Fruit fly (Drosophila melanogaster) whole organism, embryonic: ENCODE results near the gene Idgf3.

Experiments
- Aef1 ChIP-seq: fragments of 200-800 bp; sonication (Bioruptor generic); IDR thresholded peaks from 3 replicates; pipeline ENCODE4 v1.3.6; 2022; ENCODE audit warnings: missing biosample characterization, missing genetic modification characterization
- CG10654 ChIP-seq: fragments of 200-800 bp; sonication (Bioruptor generic); optimal IDR thresholded peaks from 2 replicates; lab custom pipeline; 2016; ENCODE audit warnings: missing biosample characterization, missing genetic modification characterization
- CG10979 ChIP-seq: fragments of 200-800 bp; sonication (Bioruptor generic); optimal IDR thresholded peaks from 2 replicates; lab custom pipeline; 2018; ENCODE audit warnings: missing biosample characterization, mild to moderate bottlenecking, missing genetic modification characterization, moderate library complexity
- CG11398 ChIP-seq: fragments of 200-800 bp; sonication (Bioruptor generic); optimal IDR thresholded peaks from 2 replicates; lab custom pipeline; 2016; ENCODE audit warnings: missing biosample characterization, missing genetic modification characterization
- CG11504 ChIP-seq: fragments of 200-800 bp; sonication (Bioruptor generic); optimal IDR thresholded peaks from 3 replicates; lab custom pipeline; 2019; ENCODE audit warnings: missing biosample characterization, mild to moderate bottlenecking, missing genetic modification characterization, moderate library complexity
- CG12391 ChIP-seq: fragments of 200-800 bp; sonication (Bioruptor generic); optimal IDR thresholded peaks from 3 replicates; lab custom pipeline; 2018; ENCODE audit warnings: missing biosample characterization, mild to moderate bottlenecking, missing genetic modification characterization, moderate library complexity
- CG13624 ChIP-seq: fragments of 200-800 bp; sonication (Bioruptor generic); optimal IDR thresholded peaks from 2 replicates; lab custom pipeline; 2016; ENCODE audit warnings: missing biosample characterization, missing genetic modification characterization
- CG14050 ChIP-seq: fragments of 200-800 bp; sonication (Bioruptor generic); IDR thresholded peaks from 3 replicates; pipeline ENCODE4 v1.3.6; 2022; ENCODE audit warnings: missing biosample characterization, missing genetic modification characterization
- CG1602 ChIP-seq: fragments of 200-800 bp; sonication (Bioruptor generic); optimal IDR thresholded peaks from 3 replicates; lab custom pipeline; 2016; ENCODE audit warnings: missing biosample characterization, missing genetic modification characterization
- CG1647 ChIP-seq: fragments of 200-800 bp; sonication (Bioruptor generic); optimal IDR thresholded peaks from 3 replicates; lab custom pipeline; 2016; ENCODE audit warnings: missing biosample characterization, missing genetic modification characterization
- CG16863 ChIP-seq: fragments of 200-800 bp; sonication (Bioruptor generic); optimal IDR thresholded peaks from 3 replicates; lab custom pipeline; 2016; ENCODE audit warnings: missing biosample characterization, missing genetic modification characterization
- CG17186 ChIP-seq: fragments of 200-800 bp; sonication (Bioruptor generic); optimal IDR thresholded peaks from 3 replicates; lab custom pipeline; 2017; ENCODE audit warnings: missing biosample characterization, missing genetic modification reagents, missing genetic modification characterization
- CG34224 ChIP-seq: fragments of 200-800 bp; sonication (Bioruptor generic); IDR thresholded peaks from 3 replicates; pipeline ENCODE4 v1.3.6; 2022; ENCODE audit warnings: missing biosample characterization, missing genetic modification characterization; ENCODE audit not compliant: partially characterized antibody
- CG4282 ChIP-seq: fragments of 200-800 bp; sonication (Bioruptor generic); optimal IDR thresholded peaks from 2 replicates; lab custom pipeline; 2016; ENCODE audit warnings: missing biosample characterization, missing genetic modification characterization
- CG43689 ChIP-seq: fragments of 200-800 bp; sonication (Bioruptor generic); IDR thresholded peaks from 2 replicates; pipeline ENCODE4 v1.3.6; 2022; ENCODE audit warnings: missing biosample characterization, missing genetic modification characterization
- CG4730 ChIP-seq: fragments of 200-800 bp; sonication (Bioruptor generic); IDR thresholded peaks from 2 replicates; pipeline ENCODE4 v1.3.6; 2022; ENCODE audit warnings: missing biosample characterization, missing genetic modification characterization
- CG7357 ChIP-seq: fragments of 200-800 bp; sonication (Bioruptor generic); IDR thresholded peaks from 3 replicates; pipeline ENCODE4 v1.3.6; 2022; ENCODE audit warnings: missing biosample characterization, missing genetic modification characterization
- CG8478 ChIP-seq: fragments of >200 bp; optimal IDR thresholded peaks from 2 replicates; lab custom pipeline; 2018
- CG9876 ChIP-seq: fragments of 200-800 bp; sonication (Bioruptor generic); optimal IDR thresholded peaks from 2 replicates; lab custom pipeline; 2016; ENCODE audit warnings: missing biosample characterization, missing genetic modification characterization
- D19B ChIP-seq: fragments of 200-800 bp; sonication (Bioruptor generic); optimal IDR thresholded peaks from 2 replicates; lab custom pipeline; 2017; ENCODE audit warnings: missing biosample characterization, mild to moderate bottlenecking, missing genetic modification characterization
- Doc3 ChIP-seq: fragments of 200-800 bp; sonication (Bioruptor generic); IDR thresholded peaks from 3 replicates; pipeline ENCODE4 v1.3.6; 2022; ENCODE audit warnings: missing biosample characterization, missing genetic modification characterization; ENCODE audit not compliant: partially characterized antibody
- Elba2 ChIP-seq: fragments of 200-800 bp; sonication (Bioruptor generic); optimal IDR thresholded peaks from 3 replicates; lab custom pipeline; 2016; ENCODE audit warnings: missing biosample characterization, missing genetic modification characterization
- Fer1 ChIP-seq: fragments of 200-800 bp; sonication (Bioruptor generic); optimal IDR thresholded peaks from 2 replicates; lab custom pipeline; 2017; ENCODE audit warnings: missing biosample characterization, mild to moderate bottlenecking, missing genetic modification characterization
- HLHmδ ChIP-seq: fragments of 200-800 bp; sonication (Bioruptor generic); optimal IDR thresholded peaks from 2 replicates; lab custom pipeline; 2018; ENCODE audit warnings: missing biosample characterization, mild to moderate bottlenecking, missing genetic modification characterization, moderate library complexity
- Hmr ChIP-seq: fragments of 200-800 bp; sonication (Bioruptor generic); optimal IDR thresholded peaks from 3 replicates; lab custom pipeline; 2017; ENCODE audit warnings: mild to moderate bottlenecking, missing biosample characterization, missing genetic modification reagents, missing genetic modification characterization
- Hr51 ChIP-seq, 2 experiments: fragments of 200-800 bp; sonication (Bioruptor generic); optimal IDR thresholded peaks; 2 replicates in 1 of 2; 3 replicates in 1 of 2; lab custom pipeline; 2016 to 2018; ENCODE audit warnings: missing biosample characterization in 2 of 2, missing genetic modification characterization in 2 of 2, mild to moderate bottlenecking in 1 of 2, moderate library complexity in 1 of 2
- Lpt ChIP-seq: fragments of >200 bp; optimal IDR thresholded peaks from 2 replicates; lab custom pipeline; 2018; ENCODE audit warnings: missing biosample characterization, missing genetic modification characterization
- NK7.1 ChIP-seq: fragments of 200-800 bp; sonication (Bioruptor generic); optimal IDR thresholded peaks from 3 replicates; lab custom pipeline; 2016; ENCODE audit warnings: missing biosample characterization, missing genetic modification characterization
- Sry-β ChIP-seq: fragments of 200-800 bp; sonication (Bioruptor generic); optimal IDR thresholded peaks from 2 replicates; lab custom pipeline; 2018; ENCODE audit warnings: missing biosample characterization, mild to moderate bottlenecking, missing genetic modification characterization, moderate library complexity
- Sry-δ ChIP-seq: fragments of 200-800 bp; sonication (Bioruptor generic); optimal IDR thresholded peaks from 2 replicates; lab custom pipeline; 2016; ENCODE audit warnings: missing biosample characterization, missing genetic modification characterization
- Vsx1 ChIP-seq: fragments of 200-800 bp; sonication (Bioruptor generic); optimal IDR thresholded peaks from 2 replicates; lab custom pipeline; 2017; ENCODE audit warnings: missing biosample characterization, mild to moderate bottlenecking, missing genetic modification characterization, missing genetic modification reagents
- ase ChIP-seq: fragments of 200-800 bp; sonication (Bioruptor generic); IDR thresholded peaks from 3 replicates; pipeline ENCODE4 v1.3.6; 2022; ENCODE audit warnings: missing biosample characterization, missing genetic modification characterization
- fd3F ChIP-seq: fragments of 200-800 bp; sonication (Bioruptor generic); optimal IDR thresholded peaks from 2 replicates; lab custom pipeline; 2018; ENCODE audit warnings: missing biosample characterization, mild to moderate bottlenecking, missing genetic modification characterization, moderate library complexity
- fd96Cb ChIP-seq: fragments of 200-800 bp; sonication (Bioruptor generic); optimal IDR thresholded peaks from 2 replicates; lab custom pipeline; 2018; ENCODE audit warnings: missing biosample characterization, mild to moderate bottlenecking, missing genetic modification characterization, moderate library complexity
- gsb ChIP-seq: fragments of 200-800 bp; sonication (Bioruptor generic); IDR thresholded peaks from 2 replicates; pipeline ENCODE4 v1.3.6; 2022; ENCODE audit warnings: missing biosample characterization, missing genetic modification characterization
- jing ChIP-seq: fragments of 200-800 bp; sonication (Bioruptor generic); optimal IDR thresholded peaks from 2 replicates; lab custom pipeline; 2018; ENCODE audit warnings: missing biosample characterization, mild to moderate bottlenecking, missing genetic modification characterization
- mld ChIP-seq: fragments of 200-800 bp; sonication (Bioruptor generic); IDR thresholded peaks from 3 replicates; pipeline ENCODE4 v1.3.6; 2022; ENCODE audit warnings: missing biosample characterization, missing genetic modification characterization; ENCODE audit not compliant: partially characterized antibody
- nau ChIP-seq: fragments of 200-800 bp; sonication (Bioruptor generic); optimal IDR thresholded peaks from 3 replicates; lab custom pipeline; 2017; ENCODE audit warnings: missing biosample characterization, mild to moderate bottlenecking, missing genetic modification characterization, missing genetic modification reagents
- nmo ChIP-seq: fragments of 200-800 bp; sonication (Bioruptor generic); optimal IDR thresholded peaks from 2 replicates; lab custom pipeline; 2018; ENCODE audit warnings: missing biosample characterization, mild to moderate bottlenecking, missing genetic modification characterization, moderate library complexity
- otp ChIP-seq: fragments of 200-800 bp; sonication (Bioruptor generic); IDR thresholded peaks from 3 replicates; pipeline ENCODE4, ENCODE4 v1.3.6; 2022; ENCODE audit warnings: missing biosample characterization, missing genetic modification characterization
- pita ChIP-seq: fragments of 200-800 bp; sonication (Bioruptor generic); optimal IDR thresholded peaks from 2 replicates; lab custom pipeline; 2017; ENCODE audit warnings: missing biosample characterization, mild to moderate bottlenecking, missing genetic modification characterization
- sim ChIP-seq: fragments of 200-800 bp; sonication (Bioruptor generic); IDR thresholded peaks from 2 replicates; pipeline ENCODE4 v1.3.6; 2022; ENCODE audit warnings: missing biosample characterization, missing genetic modification characterization
- slbo ChIP-seq: fragments of 200-800 bp; sonication (Bioruptor generic); IDR thresholded peaks from 2 replicates; pipeline ENCODE4 v1.3.6; 2022; ENCODE audit warnings: missing biosample characterization, missing genetic modification characterization
- sna ChIP-seq: fragments of 200-800 bp; sonication (Bioruptor generic); IDR thresholded peaks from 2 replicates; pipeline ENCODE4 v1.3.6; 2022; ENCODE audit warnings: missing biosample characterization, missing genetic modification characterization; ENCODE audit not compliant: partially characterized antibody
- sob ChIP-seq: fragments of 200-800 bp; sonication (Bioruptor generic); IDR thresholded peaks from 2 replicates; pipeline ENCODE4 v1.3.6; 2022; ENCODE audit warnings: missing biosample characterization, missing genetic modification characterization
- tll ChIP-seq, 2 experiments: fragments of 200-800 bp in 1 of 2; fragments of >200 bp in 1 of 2; sonication (Bioruptor generic) in 1 of 2; optimal IDR thresholded peaks; 2 replicates each; lab custom pipeline; 2017 to 2019; ENCODE audit warnings: missing biosample characterization in 2 of 2, missing genetic modification characterization in 2 of 2, mild to moderate bottlenecking in 1 of 2, moderate library complexity in 1 of 2
- twi ChIP-seq: fragments of 200-800 bp; optimal IDR thresholded peaks from 2 replicates; lab custom pipeline; 2019; ENCODE audit warnings: missing biosample characterization, mild to moderate bottlenecking, missing genetic modification characterization, moderate library complexity
- vfl ChIP-seq: fragments of 200-800 bp; sonication (Bioruptor generic); optimal IDR thresholded peaks from 2 replicates; lab custom pipeline; 2016; ENCODE audit warnings: missing biosample characterization, missing genetic modification characterization
- vvl ChIP-seq: fragments of 200-800 bp; sonication (Bioruptor generic); IDR thresholded peaks from 2 replicates; pipeline ENCODE4 v1.3.6; 2022; ENCODE audit warnings: missing biosample characterization, missing genetic modification characterization
- wek ChIP-seq: fragments of 200-800 bp; sonication (Bioruptor generic); optimal IDR thresholded peaks from 3 replicates; lab custom pipeline; 2018; ENCODE audit warnings: missing biosample characterization, mild to moderate bottlenecking, missing genetic modification characterization, moderate library complexity
- yki ChIP-seq: fragments of >200 bp; optimal IDR thresholded peaks from 3 replicates; lab custom pipeline; 2018
- zfh2 ChIP-seq: fragments of 200-800 bp; sonication (Bioruptor generic); optimal IDR thresholded peaks from 2 replicates; lab custom pipeline; 2016; ENCODE audit warnings: missing biosample characterization, missing genetic modification characterization

Idgf3 gene

DNA sequence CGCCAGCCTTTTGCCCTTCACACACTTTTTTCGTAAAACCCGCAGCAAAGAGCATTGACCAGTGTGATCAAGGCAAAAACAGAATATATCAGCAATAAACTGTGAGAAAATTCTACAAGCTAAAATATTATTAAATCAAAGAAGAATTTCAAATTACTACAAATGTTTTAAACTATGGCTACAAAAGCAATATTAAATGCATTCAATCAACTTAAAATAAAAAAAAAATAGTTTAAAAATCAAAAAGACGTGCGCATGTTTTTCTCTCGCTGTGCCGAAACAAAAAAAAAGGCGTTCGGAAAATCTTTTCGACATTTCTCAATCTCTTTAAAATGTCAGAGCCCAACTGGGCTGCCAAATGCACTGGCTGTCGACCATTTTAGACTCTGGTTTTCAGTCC is 47.4 kb downstream of the Idgf3 start (continued):
- TF ChIP-seq wek (GFP tag; lab: Kevin White, UChicago) (no peak), Aef1 (GFP tag; lab: Robert Waterston, UW) (no peak), tll (GFP tag; optimal IDR thresholded peaks at IDR 0.05; lab: Kevin White, UChicago) (no peak), Sry-β (GFP tag; lab: Kevin White, UChicago) (no peak), CG13624 (GFP tag; lab: Kevin White, UChicago) (peak; percentile 14), CG14050 (peak; percentile 29; the same call in 1 of the 3 replicates), ase (GFP tag; lab: Robert Waterston, UW) (no peak), CG16863 (GFP tag; lab: Kevin White, UChicago) (no peak), vfl (GFP tag; lab: Kevin White, UChicago) (no peak), CG4282 (GFP tag; lab: Kevin White, UChicago) (no peak), slbo (GFP tag; lab: Robert Waterston, UW) (peak; percentile 60), CG1647 (GFP tag; lab: Kevin White, UChicago) (no peak), mld (no peak), CG10654 (GFP tag; lab: Kevin White, UChicago) (no peak), CG1602 (GFP tag; lab: Kevin White, UChicago) (peak; percentile 12), jing (GFP tag; lab: Kevin White, UChicago) (no peak), Fer1 (GFP tag; lab: Kevin White, UChicago) (no peak), Elba2 (GFP tag; lab: Kevin White, UChicago) (no peak), CG8478 (lab: Kevin White, UChicago) (no peak), sna (no peak), sob (GFP tag; lab: Robert Waterston, UW) (no peak), vvl (GFP tag; lab: Robert Waterston, UW) (peak; percentile 67), Hr51 (GFP tag; optimal IDR thresholded peaks at IDR 0.05; lab: Kevin White, UChicago) (peak in 1 of 2 experiments; percentile 56), twi (tag; lab: Kevin White, UChicago) (no peak), sim (GFP tag; lab: Robert Waterston, UW) (no peak), otp (GFP tag; lab: Robert Waterston, UW) (0 out of 3 replicates have a peak, but pooled peaks have one; percentile 27), Sry-δ (GFP tag; lab: Kevin White, UChicago) (no peak), CG43689 (GFP tag; lab: Robert Waterston, UW) (no peak), CG17186 (GFP tag; lab: Kevin White, UChicago) (no peak), CG10979 (tag; lab: Kevin White, UChicago) (peak; percentile 8), Vsx1 (no peak), pita (GFP tag; lab: Kevin White, UChicago) (no peak), zfh2 (GFP tag; lab: Kevin White, UChicago) (no peak), NK7.1 (no peak), Hmr (GFP tag; lab: Kevin White, UChicago) (no peak), CG7357 (GFP tag; lab: Robert Waterston, UW) (no peak; the same call in 2 of the 3 replicates), nmo (peak; percentile 29), D19B (no peak), CG34224 (no peak), CG4730 (0 out of 2 replicates have a peak, but pooled peaks have one; percentile 18), HLHmδ (no peak), Lpt (no peak), CG9876 (GFP tag; lab: Kevin White, UChicago) (no peak), nau (no peak), yki (lab: Kevin White, UChicago) (no peak), CG11504 (tag; lab: Kevin White, UChicago) (peak; percentile 16), fd96Cb (peak; percentile 21), fd3F (GFP tag; lab: Kevin White, UChicago) (peak; percentile 42), CG12391 (tag; lab: Kevin White, UChicago) (peak; percentile 25), Doc3 (GFP tag; lab: Robert Waterston, UW) (no peak), CG11398 (GFP tag; lab: Kevin White, UChicago) (no peak), gsb (GFP tag; lab: Robert Waterston, UW) (0 out of 2 replicates have a peak, but pooled peaks have one; percentile 36)
